Worm (Caenorhabditis elegans) whole organism, young adult: ENCODE measurements around the gene phyh-1.
A peak's percentile ranks its signal among the peaks of the same experiment; 100 is the strongest.

Experiments
- B0019.2 ChIP-seq: fragments of 200-800 bp; sonication (Bioruptor generic); conservative IDR thresholded peaks from 2 replicates; pipeline ENCODE4 v1.3.6; 2022; ENCODE audit warnings: missing genetic modification reagents, missing genetic modification characterization, missing compliant biosample characterization
- C17E4.6 ChIP-seq: fragments of 200-800 bp; sonication (Bioruptor generic); IDR thresholded peaks from 2 replicates; pipeline ENCODE4 v1.3.6; 2022; ENCODE audit warnings: missing genetic modification reagents, missing genetic modification characterization, missing compliant biosample characterization
- F10E7.11 ChIP-seq: sonication (generic microtip); optimal IDR thresholded peaks from 2 replicates; lab custom pipeline; 2017; ENCODE audit warnings: mild to moderate bottlenecking, missing genetic modification characterization, moderate library complexity, missing compliant biosample characterization
- F23B12.7 ChIP-seq: sonication (generic microtip); optimal IDR thresholded peaks from 2 replicates; lab custom pipeline; 2017; ENCODE audit warnings: missing genetic modification characterization, mild to moderate bottlenecking, missing compliant biosample characterization, antibody characterized with exemption, moderate library complexity; ENCODE audit not compliant: insufficient read depth
- F49E8.2 ChIP-seq: sonication (generic microtip); optimal IDR thresholded peaks from 3 replicates; lab custom pipeline; 2017; ENCODE audit warnings: missing genetic modification characterization, mild to moderate bottlenecking, missing compliant biosample characterization, antibody characterized with exemption, moderate library complexity; ENCODE audit not compliant: insufficient read depth
- K11D2.4 ChIP-seq: fragments of 200-800 bp; sonication (Bioruptor generic); IDR thresholded peaks from 2 replicates; pipeline ENCODE4 v1.3.6; 2022; ENCODE audit warnings: missing genetic modification reagents, missing genetic modification characterization, missing compliant biosample characterization
- K12H6.12 ChIP-seq: fragments of 200-800 bp; sonication (Bioruptor generic); optimal IDR thresholded peaks from 2 replicates; lab custom pipeline; 2018; ENCODE audit warnings: mild to moderate bottlenecking, missing genetic modification characterization, missing compliant biosample characterization
- T26A5.8 ChIP-seq: sonication (generic microtip); optimal IDR thresholded peaks from 2 replicates; lab custom pipeline; 2016; ENCODE audit warnings: missing genetic modification characterization, missing compliant biosample characterization
- Y79H2A.3 ChIP-seq: fragments of 200-800 bp; sonication (Bioruptor generic); conservative IDR thresholded peaks from 2 replicates; pipeline ENCODE4 v1.3.6; 2022; ENCODE audit warnings: missing genetic modification reagents, missing genetic modification characterization, missing compliant biosample characterization
- Y95B8A.8 ChIP-seq: fragments of 200-800 bp; sonication (Bioruptor generic); IDR thresholded peaks from 2 replicates; pipeline ENCODE4 v1.3.6; 2022; ENCODE audit warnings: missing genetic modification reagents, missing genetic modification characterization, missing compliant biosample characterization
- aptf-2 ChIP-seq: fragments of 200-800 bp; sonication (Bioruptor generic); conservative IDR thresholded peaks from 2 replicates; pipeline ENCODE4 v1.3.6; 2022; ENCODE audit warnings: missing genetic modification reagents, missing genetic modification characterization, missing compliant biosample characterization
- bed-1 ChIP-seq: fragments of 200-800 bp; sonication (Bioruptor generic); IDR thresholded peaks from 2 replicates; pipeline ENCODE4 v1.3.6; 2022; ENCODE audit warnings: missing genetic modification reagents, missing genetic modification characterization, missing compliant biosample characterization
- bed-2 ChIP-seq: fragments of 200-800 bp; sonication (Bioruptor generic); IDR thresholded peaks from 2 replicates; pipeline ENCODE4 v1.3.6; 2022; ENCODE audit warnings: missing genetic modification reagents, missing genetic modification characterization, missing compliant biosample characterization
- ccch-3 ChIP-seq: fragments of 200-800 bp; sonication (Bioruptor generic); optimal IDR thresholded peaks from 2 replicates; lab custom pipeline; 2018; ENCODE audit warnings: mild to moderate bottlenecking, missing genetic modification characterization, missing compliant biosample characterization
- ceh-100 ChIP-seq: fragments of 200-800 bp; sonication (Bioruptor generic); IDR thresholded peaks from 2 replicates; pipeline ENCODE4 v1.3.6; 2022; ENCODE audit warnings: missing genetic modification reagents, missing genetic modification characterization, missing compliant biosample characterization
- ceh-27 ChIP-seq: fragments of 200-800 bp; sonication (Bioruptor generic); optimal IDR thresholded peaks from 2 replicates; lab custom pipeline; 2018; ENCODE audit warnings: mild to moderate bottlenecking, missing genetic modification characterization, moderate library complexity, missing compliant biosample characterization
- ceh-58 ChIP-seq: fragments of 200-800 bp; sonication (Bioruptor generic); IDR thresholded peaks from 2 replicates; pipeline ENCODE4 v1.3.6; 2022; ENCODE audit warnings: missing genetic modification characterization, missing compliant biosample characterization
- dox-1 ChIP-seq: fragments of 200-800 bp; sonication (Bioruptor generic); IDR thresholded peaks from 2 replicates; pipeline ENCODE4 v1.3.6; 2022; ENCODE audit warnings: missing genetic modification reagents, missing genetic modification characterization, missing compliant biosample characterization
- dpff-1 ChIP-seq: sonication (generic microtip); optimal IDR thresholded peaks from 2 replicates; lab custom pipeline; 2017; ENCODE audit warnings: mild to moderate bottlenecking, missing genetic modification characterization, missing compliant biosample characterization
- dpl-1 ChIP-seq: fragments of 150-350 bp; optimal IDR thresholded peaks from 2 replicates; lab custom pipeline; 2014; ENCODE audit warnings: missing biosample characterization, missing genetic modification reagents, missing genetic modification characterization
- gei-17 ChIP-seq: fragments of 200-800 bp; sonication (Bioruptor generic); optimal IDR thresholded peaks from 2 replicates; lab custom pipeline; 2018; ENCODE audit warnings: mild to moderate bottlenecking, missing genetic modification characterization, missing compliant biosample characterization
- hlh-12 ChIP-seq: sonication (generic microtip); optimal IDR thresholded peaks from 2 replicates; lab custom pipeline; 2016; ENCODE audit warnings: missing genetic modification characterization, missing compliant biosample characterization
- hmg-1.2 ChIP-seq: fragments of 200-800 bp; sonication (Bioruptor generic); IDR thresholded peaks from 2 replicates; pipeline ENCODE4 v1.3.6; 2022; ENCODE audit warnings: missing genetic modification reagents, missing genetic modification characterization, missing compliant biosample characterization
- hsf-1 ChIP-seq: fragments of 200-800 bp; sonication (Bioruptor generic); IDR thresholded peaks from 2 replicates; pipeline ENCODE4 v1.3.6; 2022; ENCODE audit warnings: missing genetic modification reagents, missing genetic modification characterization, missing compliant biosample characterization
- lag-1 ChIP-seq: fragments of 200-800 bp; sonication (Bioruptor generic); IDR thresholded peaks from 2 replicates; pipeline ENCODE4 v1.3.6; 2022; ENCODE audit warnings: missing genetic modification reagents, missing genetic modification characterization, missing compliant biosample characterization
- let-526 ChIP-seq: fragments of 200-800 bp; sonication (Bioruptor generic); IDR thresholded peaks from 2 replicates; pipeline ENCODE4 v1.3.6; 2022; ENCODE audit warnings: missing genetic modification reagents, missing genetic modification characterization, missing compliant biosample characterization
- let-607 ChIP-seq, 2 experiments: fragments of 200-800 bp in 1 of 2; sonication (Bioruptor generic) in 1 of 2; sonication (generic microtip) in 1 of 2; optimal IDR thresholded peaks; 2 replicates each; lab custom pipeline; 2016 to 2018; ENCODE audit warnings: mild to moderate bottlenecking in 2 of 2, missing compliant biosample characterization in 2 of 2, missing genetic modification characterization in 2 of 2, moderate library complexity in 2 of 2, missing genotype in 1 of 2
- lin-35 ChIP-seq, 3 experiments: fragments of 150-350 bp in 2 of 3; sonication (generic microtip) in 1 of 3; optimal IDR thresholded peaks; 2 replicates each; lab custom pipeline; 2014 to 2018; ENCODE audit warnings: missing biosample characterization in 3 of 3, missing genetic modification characterization in 3 of 3, missing genetic modification reagents in 3 of 3
- lin-40 ChIP-seq: sonication (generic microtip); optimal IDR thresholded peaks from 2 replicates; lab custom pipeline; 2016; ENCODE audit warnings: missing genetic modification characterization, mild to moderate bottlenecking, missing compliant biosample characterization, missing genotype, missing genetic modification reagents
- lsl-1 ChIP-seq: fragments of 200-800 bp; sonication (Bioruptor generic); optimal IDR thresholded peaks from 2 replicates; lab custom pipeline; 2018; ENCODE audit warnings: mild to moderate bottlenecking, missing genetic modification characterization, moderate library complexity, missing compliant biosample characterization
- nfya-1 ChIP-seq: sonication (generic microtip); optimal IDR thresholded peaks from 2 replicates; lab custom pipeline; 2017; ENCODE audit warnings: antibody characterized with exemption, missing compliant biosample characterization, missing genetic modification characterization, borderline replicate concordance; ENCODE audit not compliant: insufficient read depth
- nfya-2 ChIP-seq: fragments of 200-800 bp; sonication (Bioruptor generic); IDR thresholded peaks from 2 replicates; pipeline ENCODE4 v1.3.6; 2022; ENCODE audit warnings: missing genetic modification reagents, missing genetic modification characterization, missing compliant biosample characterization
- nfyb-1 ChIP-seq: fragments of 200-800 bp; sonication (Bioruptor generic); IDR thresholded peaks from 2 replicates; pipeline ENCODE4 v1.3.6; 2022; ENCODE audit warnings: missing genetic modification reagents, missing genetic modification characterization, missing compliant biosample characterization
- nhr-120 ChIP-seq: fragments of 200-800 bp; sonication (Bioruptor generic); IDR thresholded peaks from 2 replicates; pipeline ENCODE4 v1.3.6; 2022; ENCODE audit warnings: missing genetic modification characterization, missing compliant biosample characterization
- pbrm-1 ChIP-seq: fragments of 200-800 bp; sonication (Bioruptor generic); IDR thresholded peaks from 2 replicates; pipeline ENCODE4 v1.3.6; 2022; ENCODE audit warnings: missing genetic modification reagents, missing genetic modification characterization, missing compliant biosample characterization
- pha-4 ChIP-seq: fragments of 150-350 bp; sonication (generic microtip); optimal IDR thresholded peaks from 2 replicates; lab custom pipeline; 2014; ENCODE audit warnings: missing biosample characterization, missing genetic modification reagents, missing genetic modification characterization
- snpc-1.1 ChIP-seq: sonication (generic microtip); optimal IDR thresholded peaks from 2 replicates; lab custom pipeline; 2017; ENCODE audit warnings: missing genetic modification characterization, mild to moderate bottlenecking, missing compliant biosample characterization, antibody characterized with exemption, moderate library complexity, missing genotype, missing genetic modification reagents; ENCODE audit not compliant: insufficient read depth
- snpc-3.4 ChIP-seq: sonication (generic microtip); optimal IDR thresholded peaks from 2 replicates; lab custom pipeline; 2017; ENCODE audit warnings: missing genetic modification characterization, mild to moderate bottlenecking, missing compliant biosample characterization, antibody characterized with exemption, moderate library complexity, missing genotype, missing genetic modification reagents
- somi-1 ChIP-seq: fragments of 200-800 bp; sonication (Bioruptor generic); optimal IDR thresholded peaks from 2 replicates; lab custom pipeline; 2018; ENCODE audit warnings: mild to moderate bottlenecking, missing genetic modification characterization, missing compliant biosample characterization
- tbp1 ChIP-seq: fragments of 200-800 bp; sonication (Bioruptor generic); optimal IDR thresholded peaks from 2 replicates; lab custom pipeline; 2018; ENCODE audit warnings: mild to moderate bottlenecking, missing genetic modification characterization, missing compliant biosample characterization
- tbx-9 ChIP-seq: sonication (generic microtip); optimal IDR thresholded peaks from 2 replicates; lab custom pipeline; 2016; ENCODE audit warnings: borderline replicate concordance, missing genetic modification characterization, inconsistent platforms, missing compliant biosample characterization
- zim-3 ChIP-seq: sonication (generic microtip); optimal IDR thresholded peaks from 2 replicates; lab custom pipeline; 2017; ENCODE audit warnings: mild to moderate bottlenecking, missing genetic modification characterization, moderate library complexity, missing compliant biosample characterization
- ztf-18 ChIP-seq: sonication (generic microtip); optimal IDR thresholded peaks from 2 replicates; lab custom pipeline; 2016; ENCODE audit warnings: missing genotype, mild to moderate bottlenecking, missing genetic modification characterization, missing compliant biosample characterization
- ztf-22 ChIP-seq: fragments of 200-800 bp; sonication (Bioruptor generic); optimal IDR thresholded peaks from 2 replicates; lab custom pipeline; 2018; ENCODE audit warnings: mild to moderate bottlenecking, missing genetic modification characterization, moderate library complexity, missing compliant biosample characterization
- ztf-25 ChIP-seq: fragments of 200-800 bp; sonication (Bioruptor generic); IDR thresholded peaks from 2 replicates; pipeline ENCODE4 v1.3.6; 2022; ENCODE audit warnings: missing genetic modification reagents, missing genetic modification characterization, missing compliant biosample characterization
- ztf-28 ChIP-seq: fragments of 200-800 bp; sonication (Bioruptor generic); IDR thresholded peaks from 2 replicates; pipeline ENCODE4 v1.3.6; 2022; ENCODE audit warnings: missing genetic modification reagents, missing genetic modification characterization, missing compliant biosample characterization

The phyh-1 gene

DNA sequence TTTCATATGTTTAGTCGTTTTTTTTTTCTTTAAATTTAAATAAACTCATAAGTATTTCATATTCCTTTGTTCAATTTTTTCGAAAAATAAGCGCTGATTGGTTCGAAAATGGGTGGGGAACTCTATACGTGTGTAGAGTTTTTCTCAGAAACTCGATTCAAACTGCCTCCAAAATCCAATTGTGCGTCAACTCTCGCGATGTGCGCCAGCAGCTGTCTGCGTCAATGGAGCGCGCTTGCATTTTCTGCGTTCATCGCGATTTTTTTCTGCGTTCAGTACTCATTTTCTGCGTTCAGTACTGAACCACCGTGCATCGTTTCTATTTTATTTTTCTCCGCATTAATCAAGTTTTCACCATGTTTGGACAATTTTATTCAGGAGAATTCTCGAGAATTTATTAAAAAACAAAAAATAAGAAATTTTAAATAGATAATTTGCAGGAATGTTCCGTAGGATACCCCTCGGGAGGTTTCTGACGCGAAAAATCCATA is 9.5 kb downstream of the phyh-1 start, which contains the start of gene eelo-2 (continued):
- TF ChIP-seq ztf-18 (tag; lab: Kevin White, UChicago), result peak; percentile 99
- peak; percentile 82 for TF ChIP-seq lsl-1 (GFP tag; lab: Kevin White, UChicago)
- peak; percentile 85 for TF ChIP-seq ztf-22 (GFP tag; lab: Kevin White, UChicago)
- TF ChIP-seq let-526 (GFP tag; lab: Robert Waterston, UW), result peak; percentile 95
- TF ChIP-seq zim-3, result peak; percentile 85
- TF ChIP-seq K12H6.12 (tag; lab: Kevin White, UChicago), result peak; percentile 93
- peak; percentile 81 for TF ChIP-seq tbp1 (GFP tag; lab: Kevin White, UChicago)
- TF ChIP-seq let-607 (tag; optimal IDR thresholded peaks at IDR 0.05; lab: Kevin White, UChicago), result peak; percentile 81 to 89
- TF ChIP-seq ceh-27 (GFP tag; lab: Kevin White, UChicago), result peak; percentile 97
- no peak for TF ChIP-seq T26A5.8 (tag; lab: Kevin White, UChicago)
- peak; percentile 97 for TF ChIP-seq dpl-1 (GFP tag; lab: Kevin White, UChicago)
- TF ChIP-seq nhr-120 (GFP tag; lab: Robert Waterston, UW), result 0 out of 2 replicates have a peak, but pooled peaks have one; percentile 63
- TF ChIP-seq ztf-28, result peak; percentile 52; the same call in 1 of the 2 replicates
- peak; percentile 98 for TF ChIP-seq nfyb-1 (GFP tag; lab: Robert Waterston, UW)
- TF ChIP-seq somi-1 (GFP tag; lab: Kevin White, UChicago), result peak; percentile 92
- TF ChIP-seq lin-40 (tag; lab: Kevin White, UChicago), result peak; percentile 98
- TF ChIP-seq lin-35 (GFP tag; optimal IDR thresholded peaks at IDR 0.05; lab: Kevin White, UChicago), result peak; percentile 90 to 99 (median 95)
- TF ChIP-seq nfya-2 (GFP tag; lab: Robert Waterston, UW), result no peak
- no peak for TF ChIP-seq dpff-1
- TF ChIP-seq dox-1 (GFP tag; lab: Robert Waterston, UW), result peak; percentile 99
- TF ChIP-seq Y79H2A.3 (GFP tag; lab: Robert Waterston, UW), result 0 out of 2 replicates have a peak, but pooled peaks have one; percentile 30
- TF ChIP-seq C17E4.6, result peak; percentile 96
- no peak for TF ChIP-seq ceh-58
- TF ChIP-seq ztf-25 (GFP tag; lab: Robert Waterston, UW), result no peak
- TF ChIP-seq nfya-1, result no peak
- TF ChIP-seq lag-1 (GFP tag; lab: Robert Waterston, UW), result peak; percentile 81; the same call in 1 of the 2 replicates
- no peak for TF ChIP-seq bed-2 (GFP tag; lab: Robert Waterston, UW)
- peak; percentile 92 for TF ChIP-seq F23B12.7 (tag; lab: Kevin White, UChicago)
- peak; percentile 99 for TF ChIP-seq pbrm-1 (GFP tag; lab: Robert Waterston, UW)
- TF ChIP-seq hlh-12 (tag; lab: Kevin White, UChicago), result no peak
- no peak for TF ChIP-seq aptf-2
- peak; percentile 83 for TF ChIP-seq snpc-3.4 (tag; lab: Kevin White, UChicago)
- TF ChIP-seq hmg-1.2 (GFP tag; lab: Robert Waterston, UW), result peak; percentile 83
- TF ChIP-seq hsf-1 (GFP tag; lab: Robert Waterston, UW), result peak; percentile 93
- TF ChIP-seq K11D2.4 (GFP tag; lab: Robert Waterston, UW), result peak; percentile 96
- TF ChIP-seq tbx-9 (tag; lab: Kevin White, UChicago), result no peak
- peak; percentile 86 for TF ChIP-seq F49E8.2 (tag; lab: Kevin White, UChicago)
- peak; percentile 51 for TF ChIP-seq ccch-3 (GFP tag; lab: Kevin White, UChicago)
- peak; percentile 12 for TF ChIP-seq F10E7.11 (tag; lab: Kevin White, UChicago)
- TF ChIP-seq snpc-1.1 (tag; lab: Kevin White, UChicago), result peak; percentile 46
- TF ChIP-seq pha-4 (tag; lab: Kevin White, UChicago), result peak; percentile 79
- peak; percentile 91 for TF ChIP-seq ceh-100
- TF ChIP-seq gei-17 (GFP tag; lab: Kevin White, UChicago), result peak; percentile 86
- TF ChIP-seq Y95B8A.8, result peak; percentile 95
- peak; percentile 64 for TF ChIP-seq B0019.2 (GFP tag; lab: Robert Waterston, UW)
- TF ChIP-seq bed-1 (GFP tag; lab: Robert Waterston, UW), result no peak
